Fruit fly (Drosophila melanogaster) whole organism, embryonic: ENCODE results near the gene ninaE.
A peak's percentile ranks its signal among the peaks of the same experiment; 100 is the strongest.

Source experiments
- CG10366 ChIP-seq: fragments of 200-800 bp; sonication (Bioruptor generic); IDR thresholded peaks from 2 replicates; pipeline ENCODE4 v1.3.6; 2022; ENCODE audit warnings: missing biosample characterization, missing genetic modification characterization
- CG10543 ChIP-seq: fragments of 200-800 bp; sonication (Bioruptor generic); optimal IDR thresholded peaks from 3 replicates; lab custom pipeline; 2017; ENCODE audit warnings: missing biosample characterization, mild to moderate bottlenecking, missing genetic modification characterization, moderate library complexity
- CG12155 ChIP-seq: fragments of 200-800 bp; sonication (Bioruptor generic); optimal IDR thresholded peaks from 3 replicates; lab custom pipeline; 2016; ENCODE audit warnings: missing biosample characterization, missing genetic modification characterization
- CG12299 ChIP-seq: fragments of 200-800 bp; sonication (Bioruptor generic); optimal IDR thresholded peaks from 2 replicates; lab custom pipeline; 2018; ENCODE audit warnings: missing biosample characterization, mild to moderate bottlenecking, missing genetic modification characterization
- CG13894 ChIP-seq: fragments of 200-800 bp; sonication (Bioruptor generic); optimal IDR thresholded peaks from 3 replicates; lab custom pipeline; 2018; ENCODE audit warnings: missing biosample characterization, mild to moderate bottlenecking, missing genetic modification characterization, moderate library complexity
- CG14014 ChIP-seq: fragments of 200-800 bp; sonication (Bioruptor generic); IDR thresholded peaks from 2 replicates; pipeline ENCODE4 v1.3.6; 2022; ENCODE audit warnings: missing biosample characterization, missing genetic modification characterization
- CG1602 ChIP-seq: fragments of 200-800 bp; sonication (Bioruptor generic); optimal IDR thresholded peaks from 3 replicates; lab custom pipeline; 2016; ENCODE audit warnings: missing biosample characterization, missing genetic modification characterization
- CG16815 ChIP-seq: fragments of 200-800 bp; sonication (Bioruptor generic); optimal IDR thresholded peaks from 3 replicates; lab custom pipeline; 2017; ENCODE audit warnings: missing biosample characterization, mild to moderate bottlenecking, missing genetic modification characterization
- CG17361 ChIP-seq: fragments of 200-800 bp; sonication (Bioruptor generic); IDR thresholded peaks from 3 replicates; pipeline ENCODE4 v1.3.6; 2022; ENCODE audit warnings: missing biosample characterization, missing genetic modification characterization
- CG17829 ChIP-seq: fragments of 200-800 bp; optimal IDR thresholded peaks from 2 replicates; lab custom pipeline; 2019; ENCODE audit warnings: missing biosample characterization, mild to moderate bottlenecking, missing genetic modification characterization, moderate library complexity
- CG2116 ChIP-seq: fragments of 200-800 bp; sonication (Bioruptor generic); optimal IDR thresholded peaks from 3 replicates; lab custom pipeline; 2018; ENCODE audit warnings: missing biosample characterization, mild to moderate bottlenecking, missing genetic modification characterization
- CG4404 ChIP-seq: fragments of 200-800 bp; sonication (Bioruptor generic); IDR thresholded peaks from 2 replicates; pipeline ENCODE4 v1.3.6; 2022; ENCODE audit warnings: missing biosample characterization, missing genetic modification characterization
- CG4820 ChIP-seq: fragments of 200-800 bp; sonication (Bioruptor generic); optimal IDR thresholded peaks from 3 replicates; lab custom pipeline; 2016; ENCODE audit warnings: missing biosample characterization, missing genetic modification characterization
- CG4854 ChIP-seq: fragments of 200-800 bp; sonication (Bioruptor generic); optimal IDR thresholded peaks from 2 replicates; lab custom pipeline; 2016; ENCODE audit warnings: missing biosample characterization, missing genetic modification characterization, inconsistent platforms
- CG6654 ChIP-seq: fragments of 200-800 bp; sonication (Bioruptor generic); optimal IDR thresholded peaks from 2 replicates; lab custom pipeline; 2017; ENCODE audit warnings: missing biosample characterization, mild to moderate bottlenecking, missing genetic modification characterization
- CG8924 ChIP-seq: fragments of 200-800 bp; optimal IDR thresholded peaks from 3 replicates; lab custom pipeline; 2019; ENCODE audit warnings: missing biosample characterization, mild to moderate bottlenecking, missing genetic modification characterization, moderate library complexity
- CG9437 ChIP-seq: fragments of 200-800 bp; sonication (Bioruptor generic); optimal IDR thresholded peaks from 2 replicates; lab custom pipeline; 2018; ENCODE audit warnings: missing biosample characterization, mild to moderate bottlenecking, missing genetic modification characterization
- CG9609 ChIP-seq: fragments of 200-800 bp; sonication (Bioruptor generic); optimal IDR thresholded peaks from 3 replicates; lab custom pipeline; 2016; ENCODE audit warnings: missing biosample characterization, missing genetic modification characterization
- CG9797 ChIP-seq: fragments of 200-800 bp; sonication (Bioruptor generic); optimal IDR thresholded peaks from 3 replicates; lab custom pipeline; 2018; ENCODE audit warnings: missing biosample characterization, mild to moderate bottlenecking, missing genetic modification characterization
- CG9932 ChIP-seq: fragments of 200-800 bp; sonication (Bioruptor generic); IDR thresholded peaks from 2 replicates; pipeline ENCODE4 v1.3.6; 2022; ENCODE audit warnings: missing biosample characterization, missing genetic modification characterization
- CoRest ChIP-seq: fragments of 200-800 bp; sonication (Bioruptor generic); optimal IDR thresholded peaks from 3 replicates; lab custom pipeline; 2018; ENCODE audit warnings: missing biosample characterization, mild to moderate bottlenecking, missing genetic modification characterization, moderate library complexity
- Deaf1 ChIP-seq: fragments of 200-800 bp; optimal IDR thresholded peaks from 3 replicates; lab custom pipeline; 2019; ENCODE audit warnings: missing biosample characterization, mild to moderate bottlenecking, missing genetic modification characterization, moderate library complexity
- Gsc ChIP-seq: fragments of 200-800 bp; sonication (Bioruptor generic); IDR thresholded peaks from 2 replicates; pipeline ENCODE4 v1.3.6; 2022; ENCODE audit warnings: missing biosample characterization, missing genetic modification characterization
- HLH54F ChIP-seq: fragments of 200-800 bp; sonication (Bioruptor generic); optimal IDR thresholded peaks from 3 replicates; lab custom pipeline; 2016; ENCODE audit warnings: missing biosample characterization, missing genetic modification characterization
- Hey ChIP-seq: fragments of 200-800 bp; sonication (Bioruptor generic); optimal IDR thresholded peaks from 3 replicates; lab custom pipeline; 2018; ENCODE audit warnings: missing biosample characterization, mild to moderate bottlenecking, missing genetic modification characterization
- NfI ChIP-seq: fragments of 200-800 bp; sonication (Bioruptor generic); optimal IDR thresholded peaks from 3 replicates; lab custom pipeline; 2018; ENCODE audit warnings: missing biosample characterization, mild to moderate bottlenecking, missing genetic modification characterization, moderate library complexity
- Sry-δ ChIP-seq: fragments of 200-800 bp; sonication (Bioruptor generic); optimal IDR thresholded peaks from 2 replicates; lab custom pipeline; 2016; ENCODE audit warnings: missing biosample characterization, missing genetic modification characterization
- Stat92E ChIP-seq, 3 experiments: fragments of >200 bp in 2 of 3; fragments of 200-800 bp in 1 of 3; sonication (Bioruptor generic) in 1 of 3; optimal IDR thresholded peaks; 2 replicates each; lab custom pipeline; 2017 to 2019; ENCODE audit warnings: missing biosample characterization in 3 of 3, missing genetic modification characterization in 3 of 3, mild to moderate bottlenecking in 1 of 3, moderate library complexity in 1 of 3
- Trl ChIP-seq, 3 experiments: fragments of >200 bp in 2 of 3; fragments of 200-800 bp in 1 of 3; sonication (Bioruptor generic) in 1 of 3; optimal IDR thresholded peaks; 2 replicates in 1 of 3; 3 replicates in 2 of 3; lab custom pipeline; 2016 to 2017; ENCODE audit warnings: missing biosample characterization in 1 of 3, missing genetic modification characterization in 1 of 3
- al ChIP-seq: fragments of 200-800 bp; sonication (Bioruptor generic); IDR thresholded peaks from 2 replicates; pipeline ENCODE4 v1.3.6; 2022; ENCODE audit warnings: missing biosample characterization, missing genetic modification characterization
- ara ChIP-seq: fragments of 200-800 bp; sonication (Bioruptor generic); IDR thresholded peaks from 2 replicates; pipeline ENCODE4 v1.3.6; 2022; ENCODE audit warnings: missing biosample characterization, missing genetic modification characterization
- az2 ChIP-seq: fragments of 200-800 bp; sonication (Bioruptor generic); optimal IDR thresholded peaks from 3 replicates; lab custom pipeline; 2016; ENCODE audit warnings: missing biosample characterization, missing genetic modification characterization
- chinmo ChIP-seq: fragments of 200-800 bp; sonication (Bioruptor generic); IDR thresholded peaks from 4 replicates; pipeline ENCODE4 v1.3.6; 2022; ENCODE audit warnings: missing biosample characterization, missing genetic modification characterization; ENCODE audit not compliant: partially characterized antibody
- crc ChIP-seq: fragments of 200-800 bp; sonication (Bioruptor generic); optimal IDR thresholded peaks from 2 replicates; lab custom pipeline; 2016; ENCODE audit warnings: missing biosample characterization, missing genetic modification characterization
- crp ChIP-seq, 2 experiments: fragments of 200-800 bp; sonication (Bioruptor generic); optimal IDR thresholded peaks; 2 replicates in 1 of 2; 3 replicates in 1 of 2; lab custom pipeline; 2017; ENCODE audit warnings: missing biosample characterization in 2 of 2, missing genetic modification characterization in 2 of 2, mild to moderate bottlenecking in 1 of 2, moderate library complexity in 1 of 2
- cwo ChIP-seq: fragments of 200-800 bp; sonication (Bioruptor generic); optimal IDR thresholded peaks from 3 replicates; lab custom pipeline; 2017; ENCODE audit warnings: missing biosample characterization, missing genetic modification characterization, mild to moderate bottlenecking, moderate library complexity, missing genetic modification reagents
- dm ChIP-seq: fragments of 200-800 bp; sonication (Bioruptor generic); optimal IDR thresholded peaks from 3 replicates; lab custom pipeline; 2016; ENCODE audit warnings: missing biosample characterization, missing genetic modification characterization
- dmrt11E ChIP-seq: fragments of 200-800 bp; sonication (Bioruptor generic); optimal IDR thresholded peaks from 3 replicates; lab custom pipeline; 2018; ENCODE audit warnings: missing biosample characterization, mild to moderate bottlenecking, missing genetic modification characterization, moderate library complexity
- exex ChIP-seq: fragments of 200-800 bp; sonication (Bioruptor generic); optimal IDR thresholded peaks from 4 replicates; lab custom pipeline; 2018; ENCODE audit warnings: missing biosample characterization, mild to moderate bottlenecking, missing genetic modification characterization, moderate library complexity
- lbe ChIP-seq: fragments of 200-800 bp; sonication (Bioruptor generic); optimal IDR thresholded peaks from 2 replicates; lab custom pipeline; 2016; ENCODE audit warnings: missing biosample characterization, mild to moderate bottlenecking, missing genetic modification characterization
- maf-S ChIP-seq: fragments of 200-800 bp; sonication (Bioruptor generic); optimal IDR thresholded peaks from 2 replicates; lab custom pipeline; 2016; ENCODE audit warnings: missing biosample characterization, missing genetic modification characterization
- nerfin-1 ChIP-seq: fragments of 200-800 bp; sonication (Bioruptor generic); optimal IDR thresholded peaks from 3 replicates; lab custom pipeline; 2019; ENCODE audit warnings: missing biosample characterization, mild to moderate bottlenecking, missing genetic modification characterization, moderate library complexity
- nom ChIP-seq: fragments of 200-800 bp; sonication (Bioruptor generic); optimal IDR thresholded peaks from 2 replicates; lab custom pipeline; 2017; ENCODE audit warnings: missing biosample characterization, missing genetic modification characterization, mild to moderate bottlenecking, moderate library complexity, missing genetic modification reagents
- odd ChIP-seq: fragments of 200-800 bp; sonication (Bioruptor generic); optimal IDR thresholded peaks from 2 replicates; lab custom pipeline; 2017; ENCODE audit warnings: missing biosample characterization, mild to moderate bottlenecking, missing genetic modification characterization
- pho ChIP-seq: fragments of 200-800 bp; sonication (Bioruptor generic); optimal IDR thresholded peaks from 2 replicates; lab custom pipeline; 2016; ENCODE audit warnings: missing biosample characterization, missing genetic modification characterization
- salm ChIP-seq: fragments of 200-800 bp; sonication (Bioruptor generic); optimal IDR thresholded peaks from 2 replicates; lab custom pipeline; 2018; ENCODE audit warnings: missing biosample characterization, mild to moderate bottlenecking, missing genetic modification characterization
- sr ChIP-seq: fragments of 200-800 bp; sonication (Bioruptor generic); IDR thresholded peaks from 3 replicates; pipeline ENCODE4 v1.3.6; 2022; ENCODE audit warnings: missing biosample characterization, missing genetic modification characterization
- tin ChIP-seq: fragments of 200-800 bp; sonication (Bioruptor generic); optimal IDR thresholded peaks from 3 replicates; lab custom pipeline; 2016; ENCODE audit warnings: missing biosample characterization, missing genetic modification characterization
- wdn ChIP-seq: fragments of 200-800 bp; sonication (Bioruptor generic); IDR thresholded peaks from 2 replicates; pipeline ENCODE4 v1.3.6; 2022; ENCODE audit warnings: missing biosample characterization, missing genetic modification characterization

Gene ninaE

DNA sequence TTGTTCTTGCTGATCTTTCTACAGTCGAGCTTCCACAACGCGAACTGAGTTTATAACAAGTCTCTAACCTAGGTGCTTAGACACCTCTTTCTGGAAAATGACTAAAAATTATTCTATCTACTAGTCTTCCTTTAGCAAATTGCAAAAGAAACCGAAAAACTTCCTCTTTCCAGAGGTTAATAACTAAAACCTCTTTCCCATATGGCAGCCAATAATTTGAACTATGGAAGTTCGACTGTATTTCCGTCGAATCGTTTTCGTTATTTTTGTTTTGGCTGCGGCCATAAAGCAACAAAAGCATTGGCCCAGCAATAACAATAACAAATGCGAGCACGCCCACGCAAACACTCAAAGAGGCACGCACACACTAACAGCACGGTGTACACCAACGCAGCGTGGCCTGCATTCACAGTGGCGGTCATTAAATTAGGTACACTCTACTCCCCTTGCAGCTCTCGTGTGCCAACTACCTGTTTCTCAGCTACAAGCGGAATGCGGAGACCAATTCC is 7.5 kb downstream of the ninaE start (continued):
- TF ChIP-seq lbe (GFP tag; lab: Kevin White, UChicago) (peak; percentile 47), CG2116 (GFP tag; lab: Kevin White, UChicago) (peak; percentile 5), NfI (GFP tag; lab: Kevin White, UChicago) (peak; percentile 72), cwo (peak; percentile 56), CG4854 (GFP tag; lab: Kevin White, UChicago) (peak; percentile 22), CG10543 (peak; percentile 74), dmrt11E (tag; lab: Kevin White, UChicago) (no peak), chinmo (peak; percentile 90), CG16815 (peak; percentile 10), CG9932 (GFP tag; lab: Robert Waterston, UW) (peak; percentile 22; the same call in 1 of the 2 replicates), pho (GFP tag; lab: Kevin White, UChicago) (peak; percentile 36), ara (GFP tag; lab: Robert Waterston, UW) (0 out of 2 replicates have a peak, but pooled peaks have one; percentile 18), CG9609 (peak; percentile 20), sr (GFP tag; lab: Robert Waterston, UW) (peak; percentile 99), az2 (peak; percentile 27), Sry-δ (GFP tag; lab: Kevin White, UChicago) (no peak), exex (tag; lab: Kevin White, UChicago) (peak; percentile 44), crc (GFP tag; lab: Kevin White, UChicago) (no peak), CG9437 (GFP tag; lab: Kevin White, UChicago) (peak; percentile 64), wdn (GFP tag; lab: Robert Waterston, UW) (peak; percentile 51; the same call in 1 of the 2 replicates), CG4820 (peak; percentile 37), odd (GFP tag; lab: Kevin White, UChicago) (peak; percentile 54), salm (peak; percentile 1), Stat92E (GFP tag; optimal IDR thresholded peaks at IDR 0.05; lab: Kevin White, UChicago) (peak in 1 of 3 experiments; percentile 57), CG8924 (tag; lab: Kevin White, UChicago) (peak; percentile 64), CG17829 (tag; lab: Kevin White, UChicago) (peak; percentile 23), CG14014 (peak; percentile 24; the same call in 1 of the 2 replicates), CG1602 (GFP tag; lab: Kevin White, UChicago) (peak; percentile 13), HLH54F (GFP tag; lab: Kevin White, UChicago) (peak; percentile 18), CoRest (tag; lab: Kevin White, UChicago) (peak; percentile 63), Deaf1 (tag; lab: Kevin White, UChicago) (peak; percentile 47), CG6654 (GFP tag; lab: Kevin White, UChicago) (peak; percentile 13), CG10366 (GFP tag; lab: Robert Waterston, UW) (peak; percentile 8; the same call in 1 of the 2 replicates), nom (no peak), CG17361 (GFP tag; lab: Robert Waterston, UW) (peak; percentile 63), dm (GFP tag; lab: Kevin White, UChicago) (peak; percentile 12), CG9797 (GFP tag; lab: Kevin White, UChicago) (no peak), CG13894 (tag; lab: Kevin White, UChicago) (no peak), CG4404 (GFP tag; lab: Robert Waterston, UW) (0 out of 2 replicates have a peak, but pooled peaks have one; percentile 16), Gsc (GFP tag; lab: Robert Waterston, UW) (no peak), crp (GFP tag; optimal IDR thresholded peaks at IDR 0.05; lab: Kevin White, UChicago) (peak in 1 of 2 experiments; percentile 15), Hey (tag; lab: Kevin White, UChicago) (peak; percentile 9), al (GFP tag; lab: Robert Waterston, UW) (0 out of 2 replicates have a peak, but pooled peaks have one; percentile 23), CG12155 (GFP tag; lab: Kevin White, UChicago) (peak; percentile 9), maf-S (GFP tag; lab: Kevin White, UChicago) (no peak), Trl (optimal IDR thresholded peaks at IDR 0.05; lab: Kevin White, UChicago) (no peak), Trl (GFP tag; optimal IDR thresholded peaks at IDR 0.05; lab: Kevin White, UChicago) (peak; percentile 49), CG12299 (peak; percentile 44), tin (GFP tag; lab: Kevin White, UChicago) (peak; percentile 21), nerfin-1 (tag; lab: Kevin White, UChicago) (peak; percentile 70)
